Worm (Caenorhabditis elegans) whole organism, L1 larva: ENCODE results near the gene hsp-1.

Source experiments
- alr-1 ChIP-seq: fragments of 200-800 bp; sonication (Bioruptor generic); optimal IDR thresholded peaks from 2 replicates; lab custom pipeline; 2018; ENCODE audit warnings: borderline replicate concordance, mild to moderate bottlenecking, missing genetic modification characterization, missing compliant biosample characterization
- blmp-1 ChIP-seq: fragments of 150-350 bp; optimal IDR thresholded peaks from 2 replicates; lab custom pipeline; 2014; ENCODE audit warnings: missing biosample characterization, missing genetic modification characterization
- egl-27 ChIP-seq, 2 experiments: fragments of 150-350 bp in 1 of 2; sonication (generic microtip); optimal IDR thresholded peaks; 3 replicates each; lab custom pipeline; 2017 to 2018; ENCODE audit warnings: missing biosample characterization in 2 of 2, missing genetic modification characterization in 2 of 2, missing genetic modification reagents in 2 of 2
- elt-2 ChIP-seq: sonication (generic microtip); optimal IDR thresholded peaks from 2 replicates; lab custom pipeline; 2016; ENCODE audit warnings: missing genetic modification characterization, mild to moderate bottlenecking, inconsistent platforms, missing compliant biosample characterization, missing genetic modification reagents
- fkh-4 ChIP-seq: sonication (generic microtip); optimal IDR thresholded peaks from 2 replicates; lab custom pipeline; 2016; ENCODE audit warnings: missing compliant biosample characterization, missing genetic modification characterization, borderline replicate concordance
- lin-13 ChIP-seq: fragments of 150-350 bp; optimal IDR thresholded peaks from 2 replicates; lab custom pipeline; 2014; ENCODE audit warnings: missing biosample characterization, missing genetic modification reagents, missing genetic modification characterization
- lin-14 ChIP-seq: fragments of 200-800 bp; sonication (Bioruptor generic); optimal IDR thresholded peaks from 2 replicates; lab custom pipeline; 2018; ENCODE audit warnings: mild to moderate bottlenecking, missing genetic modification characterization, moderate library complexity, missing compliant biosample characterization
- lin-39 ChIP-seq: fragments of 150-350 bp; optimal IDR thresholded peaks from 2 replicates; lab custom pipeline; 2014; ENCODE audit warnings: missing biosample characterization, missing genetic modification reagents, missing genetic modification characterization
- mab-9 ChIP-seq: fragments of 200-800 bp; sonication (Bioruptor generic); IDR thresholded peaks from 2 replicates; pipeline ENCODE4 v1.3.6; 2022; ENCODE audit warnings: missing genetic modification reagents, missing genetic modification characterization, missing compliant biosample characterization
- nhr-237 ChIP-seq: fragments of 150-350 bp; optimal IDR thresholded peaks from 2 replicates; lab custom pipeline; 2014; ENCODE audit warnings: missing biosample characterization, missing genetic modification characterization
- unc-62 ChIP-seq: fragments of 150-350 bp; optimal IDR thresholded peaks from 2 replicates; lab custom pipeline; 2014; ENCODE audit warnings: missing biosample characterization, missing genetic modification reagents, missing genetic modification characterization
- unc-98 ChIP-seq: fragments of 200-800 bp; sonication (Bioruptor generic); IDR thresholded peaks from 2 replicates; pipeline ENCODE4 v1.3.6; 2022; ENCODE audit warnings: missing genetic modification characterization, missing compliant biosample characterization
- xbp-1 ChIP-seq: sonication (generic microtip); optimal IDR thresholded peaks from 2 replicates; lab custom pipeline; 2016; ENCODE audit warnings: missing genetic modification characterization, missing compliant biosample characterization
- zag-1 ChIP-seq: fragments of 150-350 bp; optimal IDR thresholded peaks from 2 replicates; lab custom pipeline; 2014; ENCODE audit warnings: missing biosample characterization, missing genetic modification characterization

DNA sequence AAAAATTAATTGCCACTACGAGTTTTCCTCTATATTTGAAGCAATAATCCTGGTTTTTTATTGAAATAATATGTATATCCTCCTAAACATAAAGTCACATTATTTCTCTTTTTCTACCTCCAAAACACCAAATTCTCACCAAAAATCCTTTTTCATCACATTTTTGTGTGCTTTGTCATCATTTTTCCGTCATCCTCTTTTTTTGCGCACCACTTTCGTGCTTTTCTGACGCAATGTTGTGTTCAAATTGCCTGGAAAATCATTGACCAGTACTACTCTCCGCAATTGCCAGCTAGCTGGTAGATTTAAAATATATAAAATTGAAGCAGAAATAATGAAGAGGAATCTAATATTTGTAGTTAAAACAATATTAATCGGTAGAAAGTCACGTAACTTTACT lies 10.7 kb upstream of the hsp-1 start:
- no peak for TF ChIP-seq egl-27 (tag; optimal IDR thresholded peaks at IDR 0.05; lab: Kevin White, UChicago)
- no peak for TF ChIP-seq lin-39 (tag; lab: Kevin White, UChicago)
- no peak for TF ChIP-seq zag-1 (tag; lab: Kevin White, UChicago)
- TF ChIP-seq nhr-237 (tag; lab: Kevin White, UChicago) = no peak
- TF ChIP-seq fkh-4 (tag; lab: Kevin White, UChicago) = no peak
- no peak for TF ChIP-seq alr-1 (tag; lab: Kevin White, UChicago)
- TF ChIP-seq lin-14 (GFP tag; lab: Kevin White, UChicago) = no peak
- TF ChIP-seq unc-98 = no peak
- TF ChIP-seq unc-62 (GFP tag; lab: Kevin White, UChicago) = no peak
- TF ChIP-seq lin-13 = no peak
- no peak for TF ChIP-seq elt-2 (tag; lab: Kevin White, UChicago)
- no peak for TF ChIP-seq xbp-1 (tag; lab: Kevin White, UChicago)
- no peak for TF ChIP-seq mab-9 (GFP tag; lab: Robert Waterston, UW)
- TF ChIP-seq blmp-1 (tag; lab: Kevin White, UChicago) = no peak
